Fruit fly (Drosophila melanogaster) whole organism, embryonic: ENCODE measurements around the gene HP1b.

Experiments used
- Asciz ChIP-seq: fragments of 200-800 bp; sonication (Bioruptor generic); optimal IDR thresholded peaks from 2 replicates; lab custom pipeline; 2017; ENCODE audit warnings: missing biosample characterization, mild to moderate bottlenecking, missing genetic modification characterization, missing genetic modification reagents
- B-H2 ChIP-seq: fragments of 200-800 bp; sonication (Bioruptor generic); optimal IDR thresholded peaks from 2 replicates; lab custom pipeline; 2018; ENCODE audit warnings: missing biosample characterization, mild to moderate bottlenecking, missing genetic modification characterization
- Bgb ChIP-seq: fragments of 200-800 bp; sonication (Bioruptor generic); IDR thresholded peaks from 2 replicates; pipeline ENCODE4 v1.3.6; 2022; ENCODE audit warnings: missing biosample characterization, missing genetic modification characterization; ENCODE audit not compliant: partially characterized antibody
- CG10209 ChIP-seq: fragments of 200-800 bp; sonication (Bioruptor generic); optimal IDR thresholded peaks from 3 replicates; lab custom pipeline; 2017; ENCODE audit warnings: missing biosample characterization, mild to moderate bottlenecking, missing genetic modification characterization, missing genetic modification reagents
- CG11560 ChIP-seq: fragments of 200-800 bp; sonication (Bioruptor generic); IDR thresholded peaks from 3 replicates; pipeline ENCODE4 v1.3.6; 2022; ENCODE audit warnings: missing biosample characterization, missing genetic modification characterization
- CG11723 ChIP-seq: fragments of 200-800 bp; sonication (Bioruptor generic); optimal IDR thresholded peaks from 2 replicates; lab custom pipeline; 2017; ENCODE audit warnings: missing biosample characterization, mild to moderate bottlenecking, missing genetic modification characterization
- CG12942 ChIP-seq: fragments of 200-800 bp; sonication (Bioruptor generic); optimal IDR thresholded peaks from 3 replicates; lab custom pipeline; 2016; ENCODE audit warnings: missing biosample characterization, missing genetic modification characterization
- CG13775 ChIP-seq: fragments of 200-800 bp; sonication (Bioruptor generic); optimal IDR thresholded peaks from 3 replicates; lab custom pipeline; 2017; ENCODE audit warnings: missing biosample characterization, mild to moderate bottlenecking, missing genetic modification characterization
- CG15011 ChIP-seq: fragments of 200-800 bp; sonication (Bioruptor generic); optimal IDR thresholded peaks from 3 replicates; lab custom pipeline; 2018; ENCODE audit warnings: missing biosample characterization, mild to moderate bottlenecking, missing genetic modification characterization
- CG17186 ChIP-seq: fragments of 200-800 bp; sonication (Bioruptor generic); optimal IDR thresholded peaks from 3 replicates; lab custom pipeline; 2017; ENCODE audit warnings: missing biosample characterization, missing genetic modification reagents, missing genetic modification characterization
- CG17385 ChIP-seq: fragments of 200-800 bp; sonication (Bioruptor generic); optimal IDR thresholded peaks from 3 replicates; lab custom pipeline; 2018; ENCODE audit warnings: missing biosample characterization, mild to moderate bottlenecking, missing genetic modification characterization
- CG17912 ChIP-seq: fragments of 200-800 bp; sonication (Bioruptor generic); optimal IDR thresholded peaks from 2 replicates; lab custom pipeline; 2018; ENCODE audit warnings: missing biosample characterization, mild to moderate bottlenecking, missing genetic modification characterization
- CG3163 ChIP-seq: fragments of 200-800 bp; sonication (Bioruptor generic); optimal IDR thresholded peaks from 3 replicates; lab custom pipeline; 2016; ENCODE audit warnings: missing biosample characterization, missing genetic modification characterization
- CG3281 ChIP-seq: fragments of 200-800 bp; sonication (Bioruptor generic); optimal IDR thresholded peaks from 3 replicates; lab custom pipeline; 2017; ENCODE audit warnings: missing biosample characterization, mild to moderate bottlenecking, missing genetic modification characterization
- CG3407 ChIP-seq: fragments of 200-800 bp; sonication (Bioruptor generic); optimal IDR thresholded peaks from 2 replicates; lab custom pipeline; 2018; ENCODE audit warnings: missing biosample characterization, mild to moderate bottlenecking, missing genetic modification characterization
- CG4328 ChIP-seq: fragments of 200-800 bp; sonication (Bioruptor generic); optimal IDR thresholded peaks from 3 replicates; lab custom pipeline; 2017; ENCODE audit warnings: missing biosample characterization, missing genetic modification reagents, missing genetic modification characterization
- CG4424 ChIP-seq: fragments of 200-800 bp; sonication (Bioruptor generic); optimal IDR thresholded peaks from 3 replicates; lab custom pipeline; 2016; ENCODE audit warnings: missing biosample characterization, missing genetic modification characterization
- CG5953 ChIP-seq: fragments of 200-800 bp; sonication (Bioruptor generic); IDR thresholded peaks from 2 replicates; pipeline ENCODE4 v1.3.6; 2022; ENCODE audit warnings: missing biosample characterization, missing genetic modification characterization
- CG6791 ChIP-seq: fragments of 200-800 bp; sonication (Bioruptor generic); IDR thresholded peaks from 3 replicates; pipeline ENCODE4 v1.3.6; 2022; ENCODE audit warnings: missing biosample characterization, missing genetic modification characterization; ENCODE audit not compliant: partially characterized antibody
- CG7556 ChIP-seq: fragments of 200-800 bp; sonication (Bioruptor generic); optimal IDR thresholded peaks from 2 replicates; lab custom pipeline; 2017; ENCODE audit warnings: missing biosample characterization, mild to moderate bottlenecking, missing genetic modification characterization
- CG8388 ChIP-seq: fragments of 200-800 bp; sonication (Bioruptor generic); optimal IDR thresholded peaks from 2 replicates; lab custom pipeline; 2019; ENCODE audit warnings: missing biosample characterization, mild to moderate bottlenecking, missing genetic modification characterization, moderate library complexity
- CG8765 ChIP-seq: fragments of 200-800 bp; sonication (Bioruptor generic); IDR thresholded peaks from 2 replicates; pipeline ENCODE4 v1.3.6; 2022; ENCODE audit warnings: missing biosample characterization, missing genetic modification characterization
- CG9727 ChIP-seq: fragments of 200-800 bp; sonication (Bioruptor generic); optimal IDR thresholded peaks from 3 replicates; lab custom pipeline; 2017; ENCODE audit warnings: missing biosample characterization, mild to moderate bottlenecking, missing genetic modification characterization
- CG9797 ChIP-seq: fragments of 200-800 bp; sonication (Bioruptor generic); optimal IDR thresholded peaks from 3 replicates; lab custom pipeline; 2018; ENCODE audit warnings: missing biosample characterization, mild to moderate bottlenecking, missing genetic modification characterization
- CG9876 ChIP-seq: fragments of 200-800 bp; sonication (Bioruptor generic); optimal IDR thresholded peaks from 2 replicates; lab custom pipeline; 2016; ENCODE audit warnings: missing biosample characterization, missing genetic modification characterization
- CTCF ChIP-seq: fragments of 200-800 bp; sonication (Bioruptor generic); optimal IDR thresholded peaks from 2 replicates; lab custom pipeline; 2017; ENCODE audit warnings: missing biosample characterization, mild to moderate bottlenecking, missing genetic modification characterization, moderate library complexity
- Camta ChIP-seq: fragments of 200-800 bp; sonication (Bioruptor generic); optimal IDR thresholded peaks from 2 replicates; lab custom pipeline; 2016; ENCODE audit warnings: missing biosample characterization, missing genetic modification characterization
- CkIIα-i1 ChIP-seq: fragments of 200-800 bp; sonication (Bioruptor generic); IDR thresholded peaks from 2 replicates; pipeline ENCODE4 v1.3.6; 2022; ENCODE audit warnings: missing biosample characterization, missing genetic modification characterization
- Dll ChIP-seq: fragments of 200-800 bp; sonication (Bioruptor generic); IDR thresholded peaks from 4 replicates; pipeline ENCODE4 v1.3.6; 2022; ENCODE audit warnings: missing biosample characterization, missing genetic modification characterization; ENCODE audit not compliant: partially characterized antibody
- H15 ChIP-seq: fragments of 200-800 bp; sonication (Bioruptor generic); IDR thresholded peaks from 3 replicates; pipeline ENCODE4 v1.3.6; 2022; ENCODE audit warnings: missing biosample characterization, missing genetic modification characterization
- HHEX ChIP-seq: fragments of 200-800 bp; sonication (Bioruptor generic); optimal IDR thresholded peaks from 3 replicates; lab custom pipeline; 2017; ENCODE audit warnings: missing biosample characterization, mild to moderate bottlenecking, missing genetic modification characterization, missing genetic modification reagents
- Lhr ChIP-seq: fragments of 200-800 bp; sonication (Bioruptor generic); optimal IDR thresholded peaks from 3 replicates; lab custom pipeline; 2017; ENCODE audit warnings: mild to moderate bottlenecking, missing biosample characterization, missing genetic modification reagents, missing genetic modification characterization
- Myb ChIP-seq: fragments of 200-800 bp; sonication (Bioruptor generic); optimal IDR thresholded peaks from 2 replicates; lab custom pipeline; 2016; ENCODE audit warnings: missing biosample characterization, missing genetic modification characterization
- Ptx1 ChIP-seq: fragments of 200-800 bp; sonication (Bioruptor generic); IDR thresholded peaks from 2 replicates; pipeline ENCODE4 v1.3.6; 2022; ENCODE audit warnings: missing biosample characterization, missing genetic modification characterization
- Sox102F ChIP-seq: fragments of 200-800 bp; sonication (Bioruptor generic); optimal IDR thresholded peaks from 2 replicates; lab custom pipeline; 2018; ENCODE audit warnings: missing biosample characterization, mild to moderate bottlenecking, missing genetic modification characterization, moderate library complexity
- Ssrp ChIP-seq: fragments of 200-800 bp; sonication (Bioruptor generic); optimal IDR thresholded peaks from 2 replicates; lab custom pipeline; 2018; ENCODE audit warnings: missing biosample characterization, mild to moderate bottlenecking, missing genetic modification characterization, moderate library complexity
- ato ChIP-seq: fragments of 200-800 bp; sonication (Bioruptor generic); IDR thresholded peaks from 2 replicates; pipeline ENCODE4 v1.3.6; 2022; ENCODE audit warnings: missing biosample characterization, missing genetic modification characterization; ENCODE audit not compliant: partially characterized antibody
- cato ChIP-seq: fragments of 200-800 bp; sonication (Bioruptor generic); optimal IDR thresholded peaks from 2 replicates; lab custom pipeline; 2016; ENCODE audit warnings: missing biosample characterization, missing genetic modification characterization, borderline replicate concordance
- chm ChIP-seq: fragments of 200-800 bp; sonication (Bioruptor generic); IDR thresholded peaks from 2 replicates; pipeline ENCODE4 v1.3.6; 2022; ENCODE audit warnings: missing biosample characterization, missing genetic modification characterization
- crc ChIP-seq: fragments of 200-800 bp; sonication (Bioruptor generic); optimal IDR thresholded peaks from 2 replicates; lab custom pipeline; 2016; ENCODE audit warnings: missing biosample characterization, missing genetic modification characterization
- ftz-f1 ChIP-seq: fragments of 200-800 bp; sonication (Bioruptor generic); optimal IDR thresholded peaks from 2 replicates; lab custom pipeline; 2016; ENCODE audit warnings: missing biosample characterization, missing genetic modification characterization
- gro ChIP-seq: fragments of 200-800 bp; sonication (Bioruptor generic); optimal IDR thresholded peaks from 2 replicates; lab custom pipeline; 2016; ENCODE audit warnings: missing biosample characterization, missing genetic modification characterization
- lola ChIP-seq, 3 experiments: fragments of >200 bp in 2 of 3; fragments of 200-800 bp in 1 of 3; sonication (Bioruptor generic) in 1 of 3; optimal IDR thresholded peaks; 2 replicates each; lab custom pipeline; 2017 to 2019; ENCODE audit warnings: missing biosample characterization in 3 of 3, missing genetic modification characterization in 3 of 3, mild to moderate bottlenecking in 1 of 3, moderate library complexity in 1 of 3
- nom ChIP-seq: fragments of 200-800 bp; sonication (Bioruptor generic); optimal IDR thresholded peaks from 2 replicates; lab custom pipeline; 2017; ENCODE audit warnings: missing biosample characterization, missing genetic modification characterization, mild to moderate bottlenecking, moderate library complexity, missing genetic modification reagents
- oc ChIP-seq: fragments of 200-800 bp; sonication (Bioruptor generic); optimal IDR thresholded peaks from 2 replicates; lab custom pipeline; 2018; ENCODE audit warnings: missing biosample characterization, mild to moderate bottlenecking, missing genetic modification characterization, moderate library complexity
- rib ChIP-seq: fragments of 200-800 bp; sonication (Bioruptor generic); IDR thresholded peaks from 2 replicates; pipeline ENCODE4 v1.3.6; 2022; ENCODE audit warnings: missing biosample characterization, missing genetic modification characterization
- ro ChIP-seq: fragments of 200-800 bp; sonication (Bioruptor generic); IDR thresholded peaks from 2 replicates; pipeline ENCODE4 v1.3.6; 2022; ENCODE audit warnings: missing biosample characterization, missing genetic modification characterization
- ssp ChIP-seq: fragments of 200-800 bp; sonication (Bioruptor generic); IDR thresholded peaks from 2 replicates; pipeline ENCODE4 v1.3.6; 2022; ENCODE audit warnings: missing biosample characterization, missing genetic modification characterization
- tup ChIP-seq: fragments of 200-800 bp; sonication (Bioruptor generic); optimal IDR thresholded peaks from 2 replicates; lab custom pipeline; 2016; ENCODE audit warnings: missing biosample characterization, mild to moderate bottlenecking, missing genetic modification characterization, moderate library complexity

Gene HP1b

DNA sequence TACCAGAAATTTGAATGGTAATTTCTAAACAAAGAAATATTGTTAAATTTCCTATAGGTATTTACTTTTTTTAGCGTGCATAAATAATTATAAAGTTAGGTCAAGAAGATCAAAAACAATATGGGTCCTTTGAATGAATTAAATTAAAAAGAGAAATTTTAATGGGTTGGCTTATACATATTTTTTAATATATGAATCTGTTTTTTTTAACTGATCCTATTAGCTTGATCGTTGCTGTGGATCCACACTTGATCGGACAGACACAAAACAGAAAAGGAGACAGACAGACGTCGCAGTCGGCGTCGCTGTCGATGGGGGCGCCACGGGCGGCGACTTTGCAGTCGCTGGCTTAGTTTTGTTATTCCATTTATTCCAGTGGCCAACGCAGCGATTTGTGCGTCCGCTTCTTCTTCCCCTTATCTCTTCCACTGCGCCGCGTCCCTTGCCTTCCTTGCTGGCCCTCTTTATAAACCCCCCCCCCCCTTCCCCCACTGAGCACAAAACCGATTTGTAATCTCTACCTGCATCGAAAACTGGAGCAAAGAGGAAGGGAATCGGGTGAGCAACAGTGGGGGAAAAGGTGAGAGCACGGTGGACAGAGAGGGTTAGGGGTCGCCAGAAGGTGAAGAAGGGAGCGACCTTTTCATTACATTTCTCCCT, 33.0 kb upstream of the HP1b start (continued):
- TF ChIP-seq Ssrp (tag; lab: Kevin White, UChicago) (peak; percentile 82), CG12942 (no peak), Ptx1 (GFP tag; lab: Robert Waterston, UW) (peak; percentile 57), CG11560 (tag; lab: Robert Waterston, UW) (no peak), CTCF (peak; percentile 35), Sox102F (GFP tag; lab: Kevin White, UChicago) (peak; percentile 84), CG6791 (GFP tag; lab: Robert Waterston, UW) (no peak), HHEX (no peak), Asciz (peak; percentile 60), Dll (GFP tag; lab: Robert Waterston, UW) (no peak), CG17186 (no peak), ato (GFP tag; lab: Robert Waterston, UW) (no peak), CG9727 (GFP tag; lab: Kevin White, UChicago) (peak; percentile 70), CG8388 (GFP tag; lab: Kevin White, UChicago) (peak; percentile 80), oc (tag; lab: Kevin White, UChicago) (peak; percentile 56), ro (no peak), CkIIα-i1 (no peak), CG4424 (GFP tag; lab: Kevin White, UChicago) (peak; percentile 67), H15 (GFP tag; lab: Robert Waterston, UW) (no peak), crc (no peak), CG9797 (GFP tag; lab: Kevin White, UChicago) (no peak), ftz-f1 (GFP tag; lab: Kevin White, UChicago) (no peak), CG15011 (GFP tag; lab: Kevin White, UChicago) (peak; percentile 29), CG10209 (peak; percentile 26), CG17912 (GFP tag; lab: Kevin White, UChicago) (no peak), CG13775 (GFP tag; lab: Kevin White, UChicago) (peak; percentile 51), CG7556 (GFP tag; lab: Kevin White, UChicago) (peak; percentile 80), CG8765 (no peak), B-H2 (no peak), CG4328 (GFP tag; lab: Kevin White, UChicago) (no peak), rib (GFP tag; lab: Robert Waterston, UW) (0 out of 2 replicates have a peak, but pooled peaks have one; percentile 48), CG17385 (GFP tag; lab: Kevin White, UChicago) (peak; percentile 80), Camta (GFP tag; lab: Kevin White, UChicago) (peak; percentile 19), CG3163 (GFP tag; lab: Kevin White, UChicago) (no peak), CG3281 (GFP tag; lab: Kevin White, UChicago) (no peak), CG9876 (no peak), gro (GFP tag; lab: Kevin White, UChicago) (no peak), tup (GFP tag; lab: Kevin White, UChicago) (no peak), lola (GFP tag; optimal IDR thresholded peaks at IDR 0.05; lab: Kevin White, UChicago) (peak in 1 of 3 experiments; percentile 89), CG3407 (GFP tag; lab: Kevin White, UChicago) (peak; percentile 56), chm (GFP tag; lab: Robert Waterston, UW) (peak; percentile 49; the same call in 1 of the 2 replicates), nom (GFP tag; lab: Kevin White, UChicago) (peak; percentile 71), Lhr (GFP tag; lab: Kevin White, UChicago) (peak; percentile 33), Myb (GFP tag; lab: Kevin White, UChicago) (no peak), Bgb (no peak), ssp (0 out of 2 replicates have a peak, but pooled peaks have one; percentile 22), CG5953 (GFP tag; lab: Robert Waterston, UW) (peak; percentile 50; the same call in 1 of the 2 replicates), cato (GFP tag; lab: Kevin White, UChicago) (no peak), CG11723 (peak; percentile 31)
